Worm (Caenorhabditis elegans): ENCODE results near the gene F14D2.5.

The F14D2.5 gene

DNA sequence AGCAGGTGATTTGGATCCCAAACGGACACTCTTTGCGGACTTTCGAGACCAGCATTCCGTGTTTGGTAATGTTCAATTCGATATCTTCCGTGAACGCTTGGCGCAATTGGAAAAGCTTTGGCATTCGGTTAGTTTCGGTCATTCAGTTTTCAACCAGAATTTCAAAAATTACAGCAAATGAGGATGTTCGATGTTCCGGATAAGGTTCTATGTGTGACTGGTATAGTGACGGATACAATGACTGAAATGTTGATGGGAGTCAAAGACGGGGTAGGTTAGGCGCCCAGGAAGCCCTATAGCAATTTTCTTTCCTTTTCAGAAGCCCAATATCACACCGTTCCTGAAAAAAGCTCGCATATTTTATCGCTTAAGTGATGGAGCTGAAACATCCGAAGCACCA lies 42.8 kb downstream of the F14D2.5 start:
- no peak for TF ChIP-seq unc-62 (GFP tag; optimal IDR thresholded peaks at IDR 0.05)

ce11 chrII:3385736-3386135 lies 45.4 kb downstream of the F14D2.5 start, which contains the start of gene T06D4.2:
Gene T06D4.2 (minus strand): TSS chrII:3385905.
- no peak for TF ChIP-seq unc-62 (GFP tag; optimal IDR thresholded peaks at IDR 0.05)

DNA sequence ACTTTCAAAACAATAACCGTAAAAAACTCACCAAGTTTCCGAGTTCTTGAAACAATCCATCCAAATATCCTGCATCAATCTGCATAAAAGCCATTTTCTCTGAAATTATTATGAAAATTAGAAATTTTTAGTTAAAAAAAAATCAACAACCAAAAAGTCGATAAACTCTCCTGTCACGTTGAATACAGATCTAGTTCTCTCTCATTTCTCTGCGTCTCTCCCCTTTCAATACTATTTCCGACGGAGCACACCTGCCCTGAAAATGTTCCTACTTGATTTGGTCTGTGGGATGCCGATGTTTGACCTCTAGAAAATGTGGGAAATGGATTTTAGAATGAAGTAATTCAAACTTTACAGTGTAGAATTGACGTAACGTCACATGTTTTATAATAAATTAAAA lies 47.2 kb downstream of the F14D2.5 start, which contains the start of gene T06D4.6:
T06D4.6 (minus strand) TSS at position 101 of the 400 bp plus-strand sequence.
- no peak for TF ChIP-seq unc-62 (GFP tag; optimal IDR thresholded peaks at IDR 0.05)

Data from whole organism, dauer.